Fruit fly (Drosophila melanogaster): ENCODE measurements around the gene Dscam4.

Gene Dscam4

DNA sequence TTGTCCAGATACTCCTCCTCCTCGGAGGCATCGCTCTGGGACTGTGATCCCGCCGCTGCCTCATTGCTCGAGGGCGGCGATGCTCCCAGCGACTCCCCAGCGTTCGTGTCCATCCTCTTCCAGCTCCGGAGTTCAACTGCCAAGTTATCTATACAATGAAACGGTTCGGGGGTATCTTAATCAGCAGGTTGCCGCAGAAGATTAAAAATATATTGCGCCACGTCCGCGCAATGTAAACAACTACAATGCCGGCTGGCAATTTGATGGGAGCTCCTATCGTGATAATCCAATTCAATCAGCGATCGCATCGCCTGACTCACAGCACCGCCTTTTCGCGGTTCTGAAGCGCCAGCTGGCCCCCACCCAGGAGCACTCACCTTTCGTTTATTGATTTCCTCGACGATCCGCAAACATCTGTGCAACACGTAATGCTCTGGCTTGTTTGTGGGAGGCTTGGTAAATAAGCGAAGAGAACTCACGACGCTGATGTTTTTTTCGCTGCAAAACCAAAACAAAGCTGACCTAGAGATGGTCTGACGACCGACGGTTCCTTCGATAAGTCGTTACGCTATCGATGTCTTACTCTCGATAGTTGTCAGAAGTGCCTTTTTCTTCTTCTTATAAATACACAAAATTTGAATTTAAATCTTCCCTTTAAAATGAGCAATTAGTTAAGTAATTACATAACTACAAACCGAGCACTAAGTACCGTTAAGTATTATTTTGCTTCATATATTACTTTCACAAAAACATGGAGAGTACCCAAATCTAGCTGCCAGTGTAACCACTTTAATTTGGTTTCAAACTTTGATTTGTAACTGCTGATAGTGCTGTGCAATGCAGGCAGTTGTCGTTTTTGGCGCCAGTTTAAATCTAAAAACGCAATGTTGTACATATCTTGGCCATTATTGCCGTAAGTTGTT lies 51.1 kb downstream of the Dscam4 start, which contains the start of gene cert (continued):
- TF ChIP-seq CG14710 (tag; optimal IDR thresholded peaks at IDR 0.05): peak; percentile 99
- peak; percentile 92 for TF ChIP-seq Dll (GFP tag; IDR thresholded peaks at IDR 0.05; ENCODE audit: partially characterized antibody)
- no peak for TF ChIP-seq CG7357 (GFP tag; IDR thresholded peaks at IDR 0.05)
- TF ChIP-seq Ets65A (GFP tag): peak; percentile 94
- peak; percentile 72 for TF ChIP-seq CG15514 (GFP tag; optimal IDR thresholded peaks at IDR 0.05)
- peak; percentile 25 for TF ChIP-seq Max (GFP tag; optimal IDR thresholded peaks at IDR 0.05)
- TF ChIP-seq ato (GFP tag; IDR thresholded peaks at IDR 0.05; ENCODE audit: partially characterized antibody): peak; percentile 86
- peak; percentile 90 for TF ChIP-seq Bgb (GFP tag; IDR thresholded peaks at IDR 0.05; ENCODE audit: partially characterized antibody)
- TF ChIP-seq CG2678 (tag; optimal IDR thresholded peaks at IDR 0.05): no peak
- peak; percentile 11 for TF ChIP-seq gem (tag; optimal IDR thresholded peaks at IDR 0.05)
- TF ChIP-seq dan (GFP tag; IDR thresholded peaks at IDR 0.05): no peak
- peak; percentile 76 for TF ChIP-seq CG2129 (GFP tag; IDR thresholded peaks at IDR 0.05; ENCODE audit: partially characterized antibody)
- TF ChIP-seq scrt (GFP tag; optimal IDR thresholded peaks at IDR 0.05): peak; percentile 26
- TF ChIP-seq Hr78 (GFP tag; optimal IDR thresholded peaks at IDR 0.05): peak in 1 of 2 experiments; percentile 76
- TF ChIP-seq E2f2 (GFP tag; IDR thresholded peaks at IDR 0.05): peak; percentile 92
- TF ChIP-seq Hey (tag; optimal IDR thresholded peaks at IDR 0.05): peak; percentile 14
- TF ChIP-seq gfzf (GFP tag; optimal IDR thresholded peaks at IDR 0.05): peak; percentile 46
- TF ChIP-seq CG14860 (GFP tag; IDR thresholded peaks at IDR 0.05; ENCODE audit: partially characterized antibody): peak; percentile 88
- TF ChIP-seq bcd (GFP tag; optimal IDR thresholded peaks at IDR 0.05): peak; percentile 18
- peak; percentile 22 for TF ChIP-seq CG6765 (GFP tag; optimal IDR thresholded peaks at IDR 0.05)
- peak; percentile 38 for TF ChIP-seq CG1603 (tag; optimal IDR thresholded peaks at IDR 0.05)
- TF ChIP-seq Myb (GFP tag; optimal IDR thresholded peaks at IDR 0.05): peak; percentile 96
- peak; percentile 76 for TF ChIP-seq tna (GFP tag; IDR thresholded peaks at IDR 0.05; ENCODE audit: partially characterized antibody)
- 0 out of 3 replicates have a peak, but pooled peaks have one; percentile 40 for TF ChIP-seq CG11695 (GFP tag; IDR thresholded peaks at IDR 0.05)
- no peak for TF ChIP-seq CG9437 (GFP tag; optimal IDR thresholded peaks at IDR 0.05)
- TF ChIP-seq C15 (GFP tag; IDR thresholded peaks at IDR 0.05): no peak
- TF ChIP-seq mam (GFP tag; optimal IDR thresholded peaks at IDR 0.05): peak; percentile 53
- TF ChIP-seq CG34422 (GFP tag; IDR thresholded peaks at IDR 0.05): peak; percentile 81; the same call in 2 of the 3 replicates
- peak; percentile 16 for TF ChIP-seq Abd-B (GFP tag; optimal IDR thresholded peaks at IDR 0.05)
- TF ChIP-seq CG9797 (GFP tag; optimal IDR thresholded peaks at IDR 0.05): peak; percentile 17
- no peak for TF ChIP-seq repo (GFP tag; optimal IDR thresholded peaks at IDR 0.05)
- TF ChIP-seq vvl (GFP tag; IDR thresholded peaks at IDR 0.05): 0 out of 2 replicates have a peak, but pooled peaks have one; percentile 29
- TF ChIP-seq CG30020 (tag; optimal IDR thresholded peaks at IDR 0.05): peak; percentile 18
- TF ChIP-seq gro (GFP tag; optimal IDR thresholded peaks at IDR 0.05): peak; percentile 23
- peak; percentile 33 for TF ChIP-seq NC2β (GFP tag; optimal IDR thresholded peaks at IDR 0.05)
- TF ChIP-seq Deaf1 (tag; optimal IDR thresholded peaks at IDR 0.05): peak; percentile 12
- no peak for TF ChIP-seq Taf1 (GFP tag; IDR thresholded peaks at IDR 0.05)
- no peak for TF ChIP-seq gt (GFP tag; IDR thresholded peaks at IDR 0.05)
- peak; percentile 67 for TF ChIP-seq exex (tag; optimal IDR thresholded peaks at IDR 0.05)
- TF ChIP-seq CG9932 (GFP tag; IDR thresholded peaks at IDR 0.05): peak; percentile 53; the same call in 1 of the 2 replicates
- peak; percentile 87 for TF ChIP-seq Dp (GFP tag; optimal IDR thresholded peaks at IDR 0.05)
- TF ChIP-seq CG7271 (tag; optimal IDR thresholded peaks at IDR 0.05): no peak
- TF ChIP-seq lilli (GFP tag; optimal IDR thresholded peaks at IDR 0.05): peak; percentile 48
- TF ChIP-seq Ptx1 (GFP tag; IDR thresholded peaks at IDR 0.05): no peak
- TF ChIP-seq CG12155 (GFP tag; optimal IDR thresholded peaks at IDR 0.05): peak; percentile 16
- peak; percentile 29 for TF ChIP-seq nau (GFP tag; optimal IDR thresholded peaks at IDR 0.05)
- peak; percentile 86 for TF ChIP-seq nerfin-2 (GFP tag; IDR thresholded peaks at IDR 0.05; ENCODE audit: partially characterized antibody)
